Fruit fly (Drosophila melanogaster): Measurements from ENCODE around the gene CG31704.

The CG31704 gene

DNA sequence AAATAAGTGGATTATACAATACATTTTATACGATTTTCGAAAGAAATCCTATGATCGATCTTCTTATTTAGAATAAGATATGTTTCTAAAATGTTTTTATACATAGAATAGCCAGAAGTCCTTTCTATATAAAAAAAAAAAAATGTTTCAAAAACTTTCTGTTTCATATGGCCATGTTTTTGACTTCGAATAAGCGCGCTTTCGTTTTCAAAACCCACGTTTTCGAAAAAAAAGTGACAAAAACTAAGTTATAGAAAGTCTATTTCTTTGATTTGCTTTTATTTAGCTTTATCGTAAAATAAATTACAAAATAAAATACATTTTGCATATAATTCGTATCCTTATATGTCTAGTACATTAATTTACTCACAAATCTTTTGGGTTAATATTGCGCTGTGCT lies 30.7 kb upstream of the CG31704 start:
- TF ChIP-seq Sox14 (GFP tag; optimal IDR thresholded peaks at IDR 0.05) (no peak), Lpt (GFP tag; optimal IDR thresholded peaks at IDR 0.05) (no peak), CG15336 (GFP tag; IDR thresholded peaks at IDR 0.05) (no peak), Eip78C (GFP tag) (no peak), dsx (GFP tag; optimal IDR thresholded peaks at IDR 0.05; ENCODE audit: poor library complexity, severe bottlenecking) (no peak), CG6163 (GFP tag; IDR thresholded peaks at IDR 0.05) (no peak), CG7368 (GFP tag; optimal IDR thresholded peaks at IDR 0.05) (no peak), eg (GFP tag; IDR thresholded peaks at IDR 0.05) (no peak), achi (GFP tag; optimal IDR thresholded peaks at IDR 0.05) (no peak), CG4318 (GFP tag; optimal IDR thresholded peaks at IDR 0.05) (no peak), fkh (GFP tag; optimal IDR thresholded peaks at IDR 0.05) (no peak), CG16779 (tag; optimal IDR thresholded peaks at IDR 0.05) (no peak), CG34406 (GFP tag; optimal IDR thresholded peaks at IDR 0.05) (no peak), svp (GFP tag) (no peak), Blimp-1 (GFP tag; optimal IDR thresholded peaks at IDR 0.05) (no peak), CG3032 (tag; optimal IDR thresholded peaks at IDR 0.05) (no peak), CG10669 (GFP tag; optimal IDR thresholded peaks at IDR 0.05) (no peak), CG6276 (GFP tag; optimal IDR thresholded peaks at IDR 0.05) (no peak)

DNA sequence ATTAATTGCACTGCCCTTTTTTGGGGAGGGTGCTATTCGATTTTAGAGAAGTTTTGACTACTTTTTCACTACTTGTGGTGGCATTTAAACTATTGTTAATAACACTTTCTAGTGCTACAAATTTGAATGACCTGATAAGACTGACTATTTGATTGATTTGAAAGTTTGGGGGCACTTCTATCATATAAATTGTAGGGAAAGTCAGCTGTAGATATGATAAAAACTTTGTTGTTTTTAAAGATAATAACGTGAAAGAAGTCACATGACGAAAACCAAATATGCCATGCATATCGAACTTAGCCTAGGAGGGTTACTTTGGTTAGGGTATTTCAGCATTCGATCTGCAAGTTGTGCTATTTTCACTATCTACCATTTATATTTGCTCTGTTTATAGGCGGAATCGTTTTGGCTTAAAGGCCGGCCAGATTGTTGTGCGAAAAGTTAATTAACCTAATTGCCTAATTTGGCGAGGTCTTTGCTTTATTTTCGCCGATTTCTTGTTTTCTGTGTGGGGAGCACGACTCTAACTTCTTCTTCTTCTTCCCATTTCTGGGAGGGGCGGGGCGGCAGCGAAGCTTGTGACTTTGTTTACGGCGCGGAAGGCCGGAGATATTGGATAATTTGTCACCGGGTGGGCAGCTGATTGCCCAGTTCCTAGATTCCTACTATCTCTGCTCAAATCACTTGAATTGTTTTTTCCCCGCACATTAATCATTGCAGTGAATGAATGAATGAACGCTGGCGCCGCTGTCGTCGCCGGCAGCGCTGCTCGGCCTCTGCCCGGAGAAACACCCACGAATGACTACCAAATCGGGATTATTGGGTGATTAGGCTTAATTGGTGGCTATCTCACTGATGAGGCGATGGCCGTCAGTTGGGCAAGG lies 27.5 kb upstream of the CG31704 start:
- TF ChIP-seq Eip78C (GFP tag) (peak; percentile 82), CG9139 (GFP tag; optimal IDR thresholded peaks at IDR 0.05) (no peak), CG32006 (GFP tag; optimal IDR thresholded peaks at IDR 0.05) (peak; percentile 40), Hr4 (GFP tag; optimal IDR thresholded peaks at IDR 0.05) (peak; percentile 12)

DNA sequence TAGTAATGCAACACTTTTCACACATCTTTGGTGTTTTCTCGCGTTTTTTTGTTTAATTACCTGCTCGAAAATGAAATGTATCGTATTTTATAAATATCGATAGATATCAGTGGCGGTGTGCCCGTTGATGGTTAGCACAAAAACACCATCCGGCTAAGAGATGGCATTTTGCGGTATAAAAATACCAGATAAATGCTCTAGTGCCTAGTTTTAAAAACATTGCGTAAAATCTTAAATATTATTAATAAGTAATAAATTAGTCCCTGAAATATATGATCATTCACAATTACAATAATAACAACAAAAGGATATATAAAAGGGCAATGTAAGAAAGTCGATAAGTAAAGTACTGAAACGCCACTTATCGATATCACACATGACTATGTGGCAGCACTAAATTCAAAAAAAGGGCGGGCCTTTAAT lies 26.8 kb upstream of the CG31704 start, which contains the start of gene CycY:
Gene CycY, minus strand, starts transcription at position 116 of the 423 bp plus-strand sequence.
- no peak for TF ChIP-seq CG3032 (tag; optimal IDR thresholded peaks at IDR 0.05)
- no peak for TF ChIP-seq CG9139 (GFP tag; optimal IDR thresholded peaks at IDR 0.05)
- no peak for TF ChIP-seq lz (GFP tag; optimal IDR thresholded peaks at IDR 0.05)
- TF ChIP-seq svp (GFP tag), result peak; percentile 45
- no peak for TF ChIP-seq Blimp-1 (GFP tag; optimal IDR thresholded peaks at IDR 0.05)
- peak; percentile 71 for TF ChIP-seq Eip78C (GFP tag)
- TF ChIP-seq ss (GFP tag; optimal IDR thresholded peaks at IDR 0.05), result no peak
- TF ChIP-seq CG8632 (GFP tag; optimal IDR thresholded peaks at IDR 0.05), result no peak
- peak; percentile 5 for TF ChIP-seq Hr4 (GFP tag; optimal IDR thresholded peaks at IDR 0.05)
- no peak for TF ChIP-seq CG34406 (GFP tag; optimal IDR thresholded peaks at IDR 0.05)
- no peak for TF ChIP-seq Sox102F (GFP tag; optimal IDR thresholded peaks at IDR 0.05)
- TF ChIP-seq eg (GFP tag; IDR thresholded peaks at IDR 0.05), result no peak
- TF ChIP-seq acj6 (GFP tag; optimal IDR thresholded peaks at IDR 0.05), result no peak

DNA sequence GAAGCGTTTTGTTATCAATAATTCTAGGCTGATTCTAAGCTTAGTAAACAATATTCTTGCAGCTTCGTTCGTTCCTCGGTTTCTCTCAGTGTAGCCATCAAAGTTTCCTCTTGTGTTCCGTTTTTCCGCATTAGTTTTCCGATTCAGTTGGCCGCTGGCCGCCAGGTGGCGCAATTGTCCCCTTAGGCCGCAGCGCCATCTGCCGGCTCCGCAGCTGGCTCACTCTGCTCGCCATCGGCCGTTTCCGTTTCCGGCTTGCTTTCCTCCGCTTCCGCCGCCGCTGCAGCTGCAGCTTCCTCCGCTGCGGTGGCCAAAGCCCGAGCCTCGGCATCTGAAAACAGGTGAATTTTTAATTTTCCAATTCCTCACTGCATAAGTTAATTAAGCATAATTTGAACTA lies 24.1 kb upstream of the CG31704 start:
- TF ChIP-seq CG1621 (tag; optimal IDR thresholded peaks at IDR 0.05) (peak; percentile 75), CG6276 (GFP tag; optimal IDR thresholded peaks at IDR 0.05) (no peak), topi (GFP tag; optimal IDR thresholded peaks at IDR 0.05) (peak; percentile 60), CG10669 (GFP tag; optimal IDR thresholded peaks at IDR 0.05) (peak; percentile 77), acj6 (GFP tag; optimal IDR thresholded peaks at IDR 0.05) (peak; percentile 50), CG32006 (GFP tag; optimal IDR thresholded peaks at IDR 0.05) (peak; percentile 47), CG6808 (GFP tag; optimal IDR thresholded peaks at IDR 0.05) (peak; percentile 75), pdm3 (GFP tag; optimal IDR thresholded peaks at IDR 0.05) (peak; percentile 66), CG9139 (GFP tag; optimal IDR thresholded peaks at IDR 0.05) (peak; percentile 81), CG11762 (GFP tag; optimal IDR thresholded peaks at IDR 0.05; ENCODE audit: insufficient read depth) (peak; percentile 62), Hr4 (GFP tag; optimal IDR thresholded peaks at IDR 0.05) (no peak), CG31627 (GFP tag; optimal IDR thresholded peaks at IDR 0.05) (peak; percentile 40), CG7368 (GFP tag; optimal IDR thresholded peaks at IDR 0.05) (peak; percentile 79), Gug (GFP tag; IDR thresholded peaks at IDR 0.05) (peak; percentile 24; the same call in 1 of the 2 replicates), fd85E (GFP tag; optimal IDR thresholded peaks at IDR 0.05) (peak; percentile 20), CG3032 (tag; optimal IDR thresholded peaks at IDR 0.05) (peak; percentile 62), Eip75B (GFP tag; optimal IDR thresholded peaks at IDR 0.05) (peak; percentile 69), Eip93F (GFP tag; optimal IDR thresholded peaks at IDR 0.05) (no peak), Sox14 (GFP tag; optimal IDR thresholded peaks at IDR 0.05) (no peak), vri (GFP tag; optimal IDR thresholded peaks at IDR 0.05) (peak; percentile 17), Blimp-1 (GFP tag; optimal IDR thresholded peaks at IDR 0.05) (peak; percentile 25), CG6792 (GFP tag; optimal IDR thresholded peaks at IDR 0.05) (peak; percentile 52), cyc (GFP tag; optimal IDR thresholded peaks at IDR 0.05) (peak; percentile 59), Hr39 (GFP tag; optimal IDR thresholded peaks at IDR 0.05) (no peak), lz (GFP tag; optimal IDR thresholded peaks at IDR 0.05) (peak; percentile 38), achi (GFP tag; optimal IDR thresholded peaks at IDR 0.05) (peak; percentile 62), svp (GFP tag) (peak; percentile 13), CG6854 (GFP tag; optimal IDR thresholded peaks at IDR 0.05) (peak; percentile 81), Sox102F (GFP tag; optimal IDR thresholded peaks at IDR 0.05) (no peak), CG34406 (GFP tag; optimal IDR thresholded peaks at IDR 0.05) (peak; percentile 46)
